Fruit fly (Drosophila melanogaster) whole organism, embryonic: ENCODE data around the gene CG13075.

ENCODE experiments used
- Ada2b ChIP-seq: fragments of 200-800 bp; sonication (Bioruptor generic); IDR thresholded peaks from 2 replicates; pipeline ENCODE4 v1.3.6; 2022; ENCODE audit warnings: missing biosample characterization, missing genetic modification characterization
- Bdp1 ChIP-seq: fragments of 200-800 bp; sonication (Bioruptor generic); optimal IDR thresholded peaks from 3 replicates; lab custom pipeline; 2016; ENCODE audit warnings: missing biosample characterization, missing genetic modification characterization
- CG10462 ChIP-seq: fragments of 200-800 bp; sonication (Bioruptor generic); optimal IDR thresholded peaks from 2 replicates; lab custom pipeline; 2016; ENCODE audit warnings: missing biosample characterization, missing genetic modification characterization
- CG10565 ChIP-seq: fragments of 200-800 bp; sonication (Bioruptor generic); optimal IDR thresholded peaks from 3 replicates; lab custom pipeline; 2016; ENCODE audit warnings: missing biosample characterization, mild to moderate bottlenecking, missing genetic modification characterization
- CG11085 ChIP-seq: fragments of 200-800 bp; sonication (Bioruptor generic); IDR thresholded peaks from 2 replicates; pipeline ENCODE4 v1.3.6; 2022; ENCODE audit warnings: missing biosample characterization, missing genetic modification characterization
- CG11247 ChIP-seq: fragments of 200-800 bp; sonication (Bioruptor generic); IDR thresholded peaks from 2 replicates; pipeline ENCODE4 v1.3.6; 2022; ENCODE audit warnings: missing biosample characterization, missing genetic modification characterization
- CG11504 ChIP-seq: fragments of 200-800 bp; sonication (Bioruptor generic); optimal IDR thresholded peaks from 3 replicates; lab custom pipeline; 2019; ENCODE audit warnings: missing biosample characterization, mild to moderate bottlenecking, missing genetic modification characterization, moderate library complexity
- CG14050 ChIP-seq: fragments of 200-800 bp; sonication (Bioruptor generic); IDR thresholded peaks from 3 replicates; pipeline ENCODE4 v1.3.6; 2022; ENCODE audit warnings: missing biosample characterization, missing genetic modification characterization
- CG1602 ChIP-seq: fragments of 200-800 bp; sonication (Bioruptor generic); optimal IDR thresholded peaks from 3 replicates; lab custom pipeline; 2016; ENCODE audit warnings: missing biosample characterization, missing genetic modification characterization
- CG16863 ChIP-seq: fragments of 200-800 bp; sonication (Bioruptor generic); optimal IDR thresholded peaks from 3 replicates; lab custom pipeline; 2016; ENCODE audit warnings: missing biosample characterization, missing genetic modification characterization
- CG17186 ChIP-seq: fragments of 200-800 bp; sonication (Bioruptor generic); optimal IDR thresholded peaks from 3 replicates; lab custom pipeline; 2017; ENCODE audit warnings: missing biosample characterization, missing genetic modification reagents, missing genetic modification characterization
- CG17361 ChIP-seq: fragments of 200-800 bp; sonication (Bioruptor generic); IDR thresholded peaks from 3 replicates; pipeline ENCODE4 v1.3.6; 2022; ENCODE audit warnings: missing biosample characterization, missing genetic modification characterization
- CG17568 ChIP-seq: fragments of 200-800 bp; sonication (Bioruptor generic); optimal IDR thresholded peaks from 2 replicates; lab custom pipeline; 2018; ENCODE audit warnings: missing biosample characterization, mild to moderate bottlenecking, missing genetic modification characterization, moderate library complexity
- CG18619 ChIP-seq: fragments of 200-800 bp; sonication (Bioruptor generic); optimal IDR thresholded peaks from 3 replicates; lab custom pipeline; 2017; ENCODE audit warnings: missing biosample characterization, mild to moderate bottlenecking, missing genetic modification characterization
- CG18764 ChIP-seq: fragments of 200-800 bp; sonication (Bioruptor generic); optimal IDR thresholded peaks from 3 replicates; lab custom pipeline; 2016; ENCODE audit warnings: missing biosample characterization, missing genetic modification characterization
- CG3726 ChIP-seq: fragments of 200-800 bp; sonication (Bioruptor generic); IDR thresholded peaks from 3 replicates; pipeline ENCODE4, ENCODE4 v1.3.6; 2022; ENCODE audit warnings: missing biosample characterization, missing genetic modification characterization
- CG3995 ChIP-seq: fragments of 200-800 bp; sonication (Bioruptor generic); optimal IDR thresholded peaks from 3 replicates; lab custom pipeline; 2016; ENCODE audit warnings: missing biosample characterization, missing genetic modification characterization
- CG43689 ChIP-seq: fragments of 200-800 bp; sonication (Bioruptor generic); IDR thresholded peaks from 2 replicates; pipeline ENCODE4 v1.3.6; 2022; ENCODE audit warnings: missing biosample characterization, missing genetic modification characterization
- CG4730 ChIP-seq: fragments of 200-800 bp; sonication (Bioruptor generic); IDR thresholded peaks from 2 replicates; pipeline ENCODE4 v1.3.6; 2022; ENCODE audit warnings: missing biosample characterization, missing genetic modification characterization
- CG5180 ChIP-seq: fragments of 200-800 bp; sonication (Bioruptor generic); optimal IDR thresholded peaks from 3 replicates; lab custom pipeline; 2017; ENCODE audit warnings: missing biosample characterization, missing genetic modification characterization, mild to moderate bottlenecking, moderate library complexity, missing genetic modification reagents
- CG5245 ChIP-seq: fragments of 200-800 bp; sonication (Bioruptor generic); optimal IDR thresholded peaks from 3 replicates; lab custom pipeline; 2016; ENCODE audit warnings: missing biosample characterization, missing genetic modification characterization
- CG7786 ChIP-seq: fragments of 200-800 bp; sonication (Bioruptor generic); optimal IDR thresholded peaks from 2 replicates; lab custom pipeline; 2016; ENCODE audit warnings: missing biosample characterization, missing genetic modification characterization
- CG8944 ChIP-seq: fragments of 200-800 bp; sonication (Bioruptor generic); optimal IDR thresholded peaks from 3 replicates; lab custom pipeline; 2016; ENCODE audit warnings: missing biosample characterization, missing genetic modification characterization
- CHES-1-like ChIP-seq: fragments of 200-800 bp; sonication (Bioruptor generic); optimal IDR thresholded peaks from 2 replicates; lab custom pipeline; 2016; ENCODE audit warnings: missing biosample characterization, missing genetic modification characterization
- D ChIP-seq, 2 experiments: fragments of 200-800 bp in 1 of 2; fragments of >200 bp in 1 of 2; sonication (Bioruptor generic) in 1 of 2; optimal IDR thresholded peaks; 2 replicates in 1 of 2; 3 replicates in 1 of 2; lab custom pipeline; 2017; ENCODE audit warnings: mild to moderate bottlenecking in 1 of 2, missing biosample characterization in 1 of 2, missing genetic modification characterization in 1 of 2, missing genetic modification reagents in 1 of 2
- Dad ChIP-seq: fragments of 200-800 bp; sonication (Bioruptor generic); optimal IDR thresholded peaks from 3 replicates; lab custom pipeline; 2016; ENCODE audit warnings: missing biosample characterization, missing genetic modification characterization
- Dbx ChIP-seq: fragments of 200-800 bp; sonication (Bioruptor generic); IDR thresholded peaks from 3 replicates; pipeline ENCODE4 v1.3.6; 2022; ENCODE audit warnings: missing biosample characterization, missing genetic modification characterization
- Fer3 ChIP-seq: fragments of 200-800 bp; sonication (Bioruptor generic); optimal IDR thresholded peaks from 2 replicates; lab custom pipeline; 2018; ENCODE audit warnings: missing biosample characterization, mild to moderate bottlenecking, missing genetic modification characterization, moderate library complexity
- Gug ChIP-seq: fragments of 200-800 bp; sonication (Bioruptor generic); IDR thresholded peaks from 4 replicates; pipeline ENCODE4 v1.3.6; 2022; ENCODE audit warnings: missing biosample characterization, missing genetic modification characterization
- H15 ChIP-seq: fragments of 200-800 bp; sonication (Bioruptor generic); IDR thresholded peaks from 3 replicates; pipeline ENCODE4 v1.3.6; 2022; ENCODE audit warnings: missing biosample characterization, missing genetic modification characterization
- Hey ChIP-seq: fragments of 200-800 bp; sonication (Bioruptor generic); optimal IDR thresholded peaks from 3 replicates; lab custom pipeline; 2018; ENCODE audit warnings: missing biosample characterization, mild to moderate bottlenecking, missing genetic modification characterization
- Jarid2 ChIP-seq: fragments of 200-800 bp; sonication (Bioruptor generic); optimal IDR thresholded peaks from 3 replicates; lab custom pipeline; 2017; ENCODE audit warnings: mild to moderate bottlenecking, missing biosample characterization, missing genetic modification reagents, missing genetic modification characterization
- Lhr ChIP-seq: fragments of 200-800 bp; sonication (Bioruptor generic); optimal IDR thresholded peaks from 3 replicates; lab custom pipeline; 2017; ENCODE audit warnings: mild to moderate bottlenecking, missing biosample characterization, missing genetic modification reagents, missing genetic modification characterization
- Myb ChIP-seq: fragments of 200-800 bp; sonication (Bioruptor generic); optimal IDR thresholded peaks from 2 replicates; lab custom pipeline; 2016; ENCODE audit warnings: missing biosample characterization, missing genetic modification characterization
- bigmax ChIP-seq: fragments of 200-800 bp; sonication (Bioruptor generic); optimal IDR thresholded peaks from 2 replicates; lab custom pipeline; 2018; ENCODE audit warnings: missing biosample characterization, mild to moderate bottlenecking, missing genetic modification characterization
- exex ChIP-seq: fragments of 200-800 bp; sonication (Bioruptor generic); optimal IDR thresholded peaks from 4 replicates; lab custom pipeline; 2018; ENCODE audit warnings: missing biosample characterization, mild to moderate bottlenecking, missing genetic modification characterization, moderate library complexity
- gcm ChIP-seq: fragments of 200-800 bp; sonication (Bioruptor generic); optimal IDR thresholded peaks from 2 replicates; lab custom pipeline; 2019; ENCODE audit warnings: missing biosample characterization, mild to moderate bottlenecking, missing genetic modification characterization, moderate library complexity
- gcm2 ChIP-seq: fragments of 200-800 bp; sonication (Bioruptor generic); optimal IDR thresholded peaks from 2 replicates; lab custom pipeline; 2016; ENCODE audit warnings: missing biosample characterization, missing genetic modification characterization
- gem ChIP-seq: fragments of 200-800 bp; sonication (Bioruptor generic); optimal IDR thresholded peaks from 2 replicates; lab custom pipeline; 2019; ENCODE audit warnings: missing biosample characterization, mild to moderate bottlenecking, missing genetic modification characterization, moderate library complexity
- jing ChIP-seq: fragments of 200-800 bp; sonication (Bioruptor generic); optimal IDR thresholded peaks from 2 replicates; lab custom pipeline; 2018; ENCODE audit warnings: missing biosample characterization, mild to moderate bottlenecking, missing genetic modification characterization
- p53 ChIP-seq: fragments of 200-800 bp; sonication (Bioruptor generic); optimal IDR thresholded peaks from 2 replicates; lab custom pipeline; 2016; ENCODE audit warnings: missing biosample characterization, missing genetic modification characterization
- pfk ChIP-seq: fragments of 200-800 bp; sonication (Bioruptor generic); optimal IDR thresholded peaks from 2 replicates; lab custom pipeline; 2018; ENCODE audit warnings: missing biosample characterization, mild to moderate bottlenecking, missing genetic modification characterization, moderate library complexity
- pnt ChIP-seq: fragments of 200-800 bp; sonication (Bioruptor generic); optimal IDR thresholded peaks from 3 replicates; lab custom pipeline; 2016; ENCODE audit warnings: missing biosample characterization, missing genetic modification characterization
- pum ChIP-seq: fragments of 200-800 bp; sonication (Bioruptor generic); optimal IDR thresholded peaks from 2 replicates; lab custom pipeline; 2016; ENCODE audit warnings: missing biosample characterization, missing genetic modification characterization
- pzg ChIP-seq: fragments of 200-800 bp; sonication (Bioruptor generic); optimal IDR thresholded peaks from 3 replicates; lab custom pipeline; 2018; ENCODE audit warnings: missing biosample characterization, mild to moderate bottlenecking, missing genetic modification characterization, moderate library complexity
- ro ChIP-seq: fragments of 200-800 bp; sonication (Bioruptor generic); IDR thresholded peaks from 2 replicates; pipeline ENCODE4 v1.3.6; 2022; ENCODE audit warnings: missing biosample characterization, missing genetic modification characterization
- stwl ChIP-seq: fragments of 200-800 bp; sonication (Bioruptor generic); optimal IDR thresholded peaks from 3 replicates; lab custom pipeline; 2018; ENCODE audit warnings: missing biosample characterization, mild to moderate bottlenecking, missing genetic modification characterization, moderate library complexity
- tx ChIP-seq: fragments of 200-800 bp; sonication (Bioruptor generic); optimal IDR thresholded peaks from 2 replicates; lab custom pipeline; 2016; ENCODE audit warnings: missing biosample characterization, missing genetic modification characterization
- wek ChIP-seq: fragments of 200-800 bp; sonication (Bioruptor generic); optimal IDR thresholded peaks from 3 replicates; lab custom pipeline; 2018; ENCODE audit warnings: missing biosample characterization, mild to moderate bottlenecking, missing genetic modification characterization, moderate library complexity
- zen ChIP-seq: fragments of 200-800 bp; sonication (Bioruptor generic); optimal IDR thresholded peaks from 3 replicates; lab custom pipeline; 2018; ENCODE audit warnings: missing biosample characterization, mild to moderate bottlenecking, missing genetic modification characterization, moderate library complexity

The CG13075 gene

dm6 chr3L:16128481-16128972 is 44.7 kb downstream of the CG13075 start, which contains the start of gene Pgm1 (continued):
- TF ChIP-seq Lhr (GFP tag; lab: Kevin White, UChicago) (no peak), CG18764 (peak; percentile 74), pfk (GFP tag; lab: Kevin White, UChicago) (no peak), CG11247 (GFP tag; lab: Robert Waterston, UW) (peak; percentile 47), Fer3 (tag; lab: Kevin White, UChicago) (no peak), CG17361 (GFP tag; lab: Robert Waterston, UW) (peak; percentile 71), H15 (peak; percentile 48; the same call in 1 of the 3 replicates), CG8944 (peak; percentile 93), CG17568 (GFP tag; lab: Kevin White, UChicago) (no peak), exex (tag; lab: Kevin White, UChicago) (peak; percentile 97), pnt (GFP tag; lab: Kevin White, UChicago) (peak; percentile 83), D (optimal IDR thresholded peaks at IDR 0.05; lab: Kevin White, UChicago) (no peak), D (GFP tag; optimal IDR thresholded peaks at IDR 0.05; lab: Kevin White, UChicago) (peak; percentile 74), CG16863 (GFP tag; lab: Kevin White, UChicago) (peak; percentile 92), p53 (peak; percentile 89), CG3726 (GFP tag; lab: Robert Waterston, UW) (peak; percentile 68), stwl (tag; lab: Kevin White, UChicago) (peak; percentile 15), CG5245 (GFP tag; lab: Kevin White, UChicago) (peak; percentile 69), CG10565 (GFP tag; lab: Kevin White, UChicago) (peak; percentile 10), CG10462 (GFP tag; lab: Kevin White, UChicago) (peak; percentile 68), Dad (GFP tag; lab: Kevin White, UChicago) (peak; percentile 81), Ada2b (peak; percentile 68), pzg (GFP tag; lab: Kevin White, UChicago) (peak; percentile 31), Myb (peak; percentile 81), CG5180 (GFP tag; lab: Kevin White, UChicago) (peak; percentile 50), wek (GFP tag; lab: Kevin White, UChicago) (peak; percentile 73), Bdp1 (GFP tag; lab: Kevin White, UChicago) (peak; percentile 77), zen (tag; lab: Kevin White, UChicago) (peak; percentile 75), ro (GFP tag; lab: Robert Waterston, UW) (no peak), gcm2 (GFP tag; lab: Kevin White, UChicago) (peak; percentile 87), CG4730 (GFP tag; lab: Robert Waterston, UW) (peak; percentile 44), gcm (GFP tag; lab: Kevin White, UChicago) (peak; percentile 74), CG11504 (peak; percentile 76), jing (GFP tag; lab: Kevin White, UChicago) (no peak), CG7786 (GFP tag; lab: Kevin White, UChicago) (peak; percentile 92), Jarid2 (GFP tag; lab: Kevin White, UChicago) (no peak), CG3995 (peak; percentile 49), CG43689 (GFP tag; lab: Robert Waterston, UW) (no peak), CG17186 (GFP tag; lab: Kevin White, UChicago) (peak; percentile 46), Gug (GFP tag; lab: Robert Waterston, UW) (peak; percentile 71), CG1602 (GFP tag; lab: Kevin White, UChicago) (peak; percentile 73), gem (tag; lab: Kevin White, UChicago) (no peak), Hey (tag; lab: Kevin White, UChicago) (peak; percentile 79), Dbx (GFP tag; lab: Robert Waterston, UW) (peak; percentile 52), bigmax (GFP tag; lab: Kevin White, UChicago) (no peak), pum (GFP tag; lab: Kevin White, UChicago) (peak; percentile 86), CHES-1-like (peak; percentile 95), tx (GFP tag; lab: Kevin White, UChicago) (peak; percentile 88), CG14050 (GFP tag; lab: Robert Waterston, UW) (peak; percentile 61), CG18619 (peak; percentile 81), CG11085 (GFP tag; lab: Robert Waterston, UW) (peak; percentile 67)
